Worm (Caenorhabditis elegans): ENCODE results near the gene F59F3.6.

ce11 chrX:10956972-10957678 lies 42.0 kb downstream of the F59F3.6 start:
- TF ChIP-seq F44E2.7 (GFP tag; IDR thresholded peaks at IDR 0.05) (no peak), unc-39 (tag; optimal IDR thresholded peaks at IDR 0.05) (no peak), ztf-11 (tag; optimal IDR thresholded peaks at IDR 0.05) (no peak), ZK546.5 (tag; optimal IDR thresholded peaks at IDR 0.05) (no peak), egl-27 (tag; optimal IDR thresholded peaks at IDR 0.05) (no peak), nhr-11 (tag; optimal IDR thresholded peaks at IDR 0.05) (no peak)

All from whole organism, L4 larva.